Worm (Caenorhabditis elegans): ENCODE results near the gene tag-77.

The tag-77 gene

DNA sequence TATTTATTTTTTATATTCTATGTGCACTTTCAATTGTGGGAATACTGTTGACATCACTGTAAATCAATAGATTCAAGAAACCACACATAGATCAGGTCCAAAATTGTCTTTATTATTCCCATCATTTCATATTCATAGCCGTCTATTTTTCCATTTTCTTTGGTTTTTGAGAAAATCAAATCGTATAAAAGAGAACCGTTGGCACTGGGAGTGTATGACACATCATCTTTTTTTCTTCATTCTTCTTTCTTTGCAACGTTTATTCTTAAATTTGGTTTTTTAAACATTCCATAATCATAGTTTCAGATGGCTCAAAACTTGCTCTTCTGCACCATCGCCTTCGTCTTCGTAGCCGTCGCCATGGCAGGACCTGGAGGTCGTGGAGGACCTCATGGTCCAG lies 20.4 kb downstream of the tag-77 start, which contains the start of gene srlf-2:
srlf-2 (plus strand) TSS at position 301 of the 400 bp plus-strand sequence.
- TF ChIP-seq dve-1 (tag; optimal IDR thresholded peaks at IDR 0.05) (no peak), ceh-30 (tag; optimal IDR thresholded peaks at IDR 0.05) (no peak), ceh-6 (GFP tag; optimal IDR thresholded peaks at IDR 0.05) (no peak)

DNA sequence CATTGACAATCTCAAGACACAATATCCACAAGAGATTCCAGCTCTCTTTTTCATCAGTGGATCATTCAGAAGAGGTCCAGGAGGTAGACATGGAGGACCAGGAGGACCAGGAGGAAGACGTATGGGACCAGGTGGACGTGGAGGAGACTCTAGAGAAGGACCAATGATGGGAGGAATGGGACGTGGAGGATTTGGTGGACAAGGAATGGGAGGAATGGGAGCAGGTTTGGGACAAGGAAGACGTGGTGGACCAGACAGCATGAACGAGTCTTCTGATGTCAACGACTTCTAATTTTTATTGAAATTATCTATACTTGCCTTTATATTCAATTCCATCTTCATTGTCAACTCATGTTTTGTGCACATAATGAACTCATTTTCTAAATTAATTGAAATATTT lies 22.3 kb downstream of the tag-77 start:
- TF ChIP-seq eyg-1 (tag; optimal IDR thresholded peaks at IDR 0.05), result no peak
- no peak for TF ChIP-seq zip-5 (tag; optimal IDR thresholded peaks at IDR 0.05)
- TF ChIP-seq pros-1 (tag; optimal IDR thresholded peaks at IDR 0.05), result no peak
- TF ChIP-seq ama-1 (optimal IDR thresholded peaks at IDR 0.05), result no peak
- TF ChIP-seq syd-9 (tag; optimal IDR thresholded peaks at IDR 0.05), result no peak
- TF ChIP-seq elt-4 (tag; optimal IDR thresholded peaks at IDR 0.05), result no peak
- TF ChIP-seq unc-86 (tag; optimal IDR thresholded peaks at IDR 0.05), result no peak
- no peak for TF ChIP-seq lin-11 (tag; optimal IDR thresholded peaks at IDR 0.05)
- no peak for TF ChIP-seq C38D4.7 (GFP tag; optimal IDR thresholded peaks at IDR 0.05)
- no peak for TF ChIP-seq ceh-19 (GFP tag; optimal IDR thresholded peaks at IDR 0.05)
- no peak for TF ChIP-seq C08G9.2 (tag; optimal IDR thresholded peaks at IDR 0.05)
- TF ChIP-seq ceh-2 (tag; optimal IDR thresholded peaks at IDR 0.05), result no peak
- TF ChIP-seq tbx-7 (tag; optimal IDR thresholded peaks at IDR 0.05), result no peak
- no peak for TF ChIP-seq odd-2 (tag; optimal IDR thresholded peaks at IDR 0.05)

DNA sequence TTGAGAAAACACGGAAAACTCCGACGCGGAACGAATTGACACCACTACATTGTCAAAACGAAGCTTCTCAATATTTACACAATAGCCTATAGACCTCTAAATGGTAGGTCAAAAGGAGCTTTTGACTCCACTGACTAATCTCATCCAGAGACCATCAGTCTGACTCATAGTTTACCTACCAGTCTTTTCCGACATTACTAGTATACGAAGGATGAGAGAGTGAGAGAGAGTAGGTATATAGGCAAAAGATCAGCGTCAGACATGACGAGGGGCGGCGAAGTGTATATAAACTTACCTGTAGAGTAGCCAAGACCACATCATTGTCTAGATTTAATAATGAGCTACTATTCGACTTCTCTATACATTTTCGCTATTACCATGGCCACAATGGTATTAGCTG lies 23.2 kb downstream of the tag-77 start, which contains the start of gene srlf-3:
srlf-3 (plus strand) TSS at position 301 of the 400 bp plus-strand sequence.
- TF ChIP-seq K02D7.2 (tag; optimal IDR thresholded peaks at IDR 0.05) (no peak), pha-2 (tag; optimal IDR thresholded peaks at IDR 0.05) (no peak), ama-1 (optimal IDR thresholded peaks at IDR 0.05) (no peak), ceh-2 (tag; optimal IDR thresholded peaks at IDR 0.05) (no peak)

DNA sequence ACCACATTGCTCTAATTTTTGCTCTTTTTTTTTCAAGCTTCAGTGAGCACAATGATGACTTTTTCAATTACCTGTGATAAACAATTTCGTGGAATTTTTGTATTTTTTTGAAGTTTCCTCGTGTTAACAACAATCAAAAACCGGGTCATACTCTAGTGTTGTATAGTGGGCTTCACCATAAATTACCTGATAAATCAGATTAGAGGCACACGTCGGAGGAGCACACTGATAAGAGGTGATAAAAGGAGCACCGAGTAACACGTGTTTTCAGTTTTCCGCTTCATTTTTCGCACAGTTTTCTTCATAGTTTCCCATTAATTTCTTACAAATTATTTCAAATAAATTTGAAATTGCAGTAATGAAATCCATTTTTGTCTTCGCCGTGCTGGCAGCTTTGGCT lies 29.0 kb downstream of the tag-77 start, which contains the start of gene spp-8:
spp-8 (plus strand) TSS at position 357 of the 400 bp plus-strand sequence.
- TF ChIP-seq unc-86 (tag; optimal IDR thresholded peaks at IDR 0.05), result no peak
- peak; percentile 50 for TF ChIP-seq elt-2 (tag; optimal IDR thresholded peaks at IDR 0.05)

DNA sequence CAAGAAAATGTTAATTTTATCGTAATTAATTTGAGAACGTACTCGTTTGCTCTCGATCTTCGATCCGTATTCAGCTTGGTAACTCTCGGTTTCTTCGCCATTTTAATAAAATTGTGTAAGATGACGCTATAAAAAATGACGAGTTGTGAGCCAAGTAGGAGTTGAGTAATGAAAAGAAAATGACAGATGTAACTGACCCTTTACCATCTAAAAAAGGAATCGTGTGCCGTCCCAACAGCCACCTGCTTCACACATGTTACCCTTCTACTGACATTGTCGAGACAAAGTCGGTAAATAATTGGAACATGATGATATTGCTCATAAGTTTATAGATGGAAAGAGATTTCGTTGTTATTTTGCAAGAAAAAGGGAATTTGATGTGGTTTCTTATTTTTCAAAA lies 31.0 kb downstream of the tag-77 start, which contains the start of gene hlh-12:
hlh-12 (minus strand) TSS at position 101 of the 400 bp plus-strand sequence.
- TF ChIP-seq rnt-1 (tag; optimal IDR thresholded peaks at IDR 0.05), result no peak
- TF ChIP-seq pqm-1 (tag; optimal IDR thresholded peaks at IDR 0.05), result no peak
- TF ChIP-seq unc-42 (tag; optimal IDR thresholded peaks at IDR 0.05), result no peak
- TF ChIP-seq pag-3 (tag; optimal IDR thresholded peaks at IDR 0.05; ENCODE audit: borderline replicate concordance), result no peak
- TF ChIP-seq pax-1 (tag; optimal IDR thresholded peaks at IDR 0.05), result no peak
- TF ChIP-seq pha-2 (tag; optimal IDR thresholded peaks at IDR 0.05), result no peak
- TF ChIP-seq lim-6 (tag; optimal IDR thresholded peaks at IDR 0.05), result no peak
- TF ChIP-seq ceh-22 (tag; optimal IDR thresholded peaks at IDR 0.05), result no peak
- no peak for TF ChIP-seq mec-3 (tag; optimal IDR thresholded peaks at IDR 0.05; ENCODE audit: borderline replicate concordance)

DNA sequence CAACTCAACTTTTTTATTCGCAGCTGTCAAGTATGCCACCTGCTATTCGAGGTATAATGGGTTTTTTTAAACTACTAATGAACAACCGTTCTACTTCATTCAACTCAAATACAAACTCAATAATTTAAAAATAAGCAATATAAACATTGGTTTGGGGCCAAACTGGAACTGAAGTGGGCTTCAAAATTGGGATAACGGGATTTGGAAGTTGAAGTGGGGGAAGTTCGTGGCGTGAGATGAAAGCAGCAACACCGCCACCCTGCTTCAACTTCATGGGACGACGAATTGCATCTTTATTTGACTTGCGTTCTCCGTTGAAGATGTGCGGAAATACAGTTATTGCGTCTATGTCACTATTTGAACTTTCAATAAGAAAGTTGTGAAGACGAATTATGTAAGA lies 31.8 kb downstream of the tag-77 start:
- TF ChIP-seq pha-2 (tag; optimal IDR thresholded peaks at IDR 0.05) (no peak), F13H6.1 (tag; optimal IDR thresholded peaks at IDR 0.05) (no peak), syd-9 (tag; optimal IDR thresholded peaks at IDR 0.05) (no peak), pha-4 (tag; optimal IDR thresholded peaks at IDR 0.05) (no peak), K09A11.1 (tag; optimal IDR thresholded peaks at IDR 0.05; ENCODE audit: insufficient read depth) (no peak), ceh-45 (GFP tag; IDR thresholded peaks at IDR 0.05) (no peak), sdc-2 (tag; optimal IDR thresholded peaks at IDR 0.05) (no peak), ref-2 (tag; optimal IDR thresholded peaks at IDR 0.05) (no peak), dmd-4 (tag; optimal IDR thresholded peaks at IDR 0.05; ENCODE audit: borderline replicate concordance) (no peak), ztf-16 (tag; optimal IDR thresholded peaks at IDR 0.05) (no peak), lin-11 (tag; optimal IDR thresholded peaks at IDR 0.05) (no peak), ceh-6 (GFP tag; optimal IDR thresholded peaks at IDR 0.05) (no peak), rnt-1 (tag; optimal IDR thresholded peaks at IDR 0.05) (no peak), nhr-232 (tag; optimal IDR thresholded peaks at IDR 0.05) (no peak), ama-1 (optimal IDR thresholded peaks at IDR 0.05) (no peak), ceh-48 (tag; optimal IDR thresholded peaks at IDR 0.05) (no peak), hlh-30 (tag; optimal IDR thresholded peaks at IDR 0.05; ENCODE audit: insufficient read depth) (no peak), ets-4 (tag; optimal IDR thresholded peaks at IDR 0.05) (no peak)

Data from whole organism, late embryonic.